Fruit fly (Drosophila melanogaster) whole organism, wandering third instar larva: Measurements from ENCODE around the gene sinah.

Source experiments
- Dfd ChIP-seq: fragments of >200 bp; optimal IDR thresholded peaks from 2 replicates; lab custom pipeline; 2017; ENCODE audit warnings: missing biosample characterization, missing genetic modification characterization
- GATAd ChIP-seq: sonication (Bioruptor generic); optimal IDR thresholded peaks from 2 replicates; lab custom pipeline; 2016; ENCODE audit warnings: missing biosample characterization, missing genetic modification characterization
- Hr78 ChIP-seq: fragments of >200 bp; optimal IDR thresholded peaks from 2 replicates; lab custom pipeline; 2017; ENCODE audit warnings: missing biosample characterization, missing genetic modification characterization
- Jra ChIP-seq: sonication (Bioruptor generic); optimal IDR thresholded peaks from 2 replicates; lab custom pipeline; 2016; ENCODE audit warnings: missing biosample characterization, missing genetic modification characterization
- Myc ChIP-seq: fragments of >200 bp; optimal IDR thresholded peaks from 2 replicates; lab custom pipeline; 2017
- Sp1 ChIP-seq: fragments of 200-800 bp; sonication (Bioruptor generic); optimal IDR thresholded peaks from 3 replicates; lab custom pipeline; 2019; ENCODE audit warnings: missing biosample characterization, mild to moderate bottlenecking, missing genetic modification characterization, moderate library complexity
- br ChIP-seq: fragments of 200-800 bp; sonication (Bioruptor generic); optimal IDR thresholded peaks from 2 replicates; lab custom pipeline; 2016; ENCODE audit warnings: missing biosample characterization, missing genetic modification characterization
- dsf ChIP-seq: sonication (Bioruptor generic); optimal IDR thresholded peaks from 2 replicates; lab custom pipeline; 2016; ENCODE audit warnings: missing biosample characterization, missing genetic modification characterization, borderline replicate concordance
- h ChIP-seq: fragments of 200-800 bp; sonication (Bioruptor generic); optimal IDR thresholded peaks from 3 replicates; lab custom pipeline; 2016; ENCODE audit warnings: missing biosample characterization, mild to moderate bottlenecking, missing genetic modification characterization
- pan ChIP-seq: fragments of >200 bp; optimal IDR thresholded peaks from 2 replicates; lab custom pipeline; 2017
- tai ChIP-seq: sonication (Bioruptor generic); optimal IDR thresholded peaks from 2 replicates; lab custom pipeline; 2016; ENCODE audit warnings: missing biosample characterization, missing genetic modification characterization
- usp ChIP-seq: fragments of >200 bp; optimal IDR thresholded peaks from 2 replicates; lab custom pipeline; 2017; ENCODE audit warnings: missing biosample characterization, missing genetic modification characterization
- woc ChIP-seq: sonication (Bioruptor generic); optimal IDR thresholded peaks from 2 replicates; lab custom pipeline; 2016; ENCODE audit warnings: missing biosample characterization, mild to moderate bottlenecking, missing genetic modification characterization

DNA sequence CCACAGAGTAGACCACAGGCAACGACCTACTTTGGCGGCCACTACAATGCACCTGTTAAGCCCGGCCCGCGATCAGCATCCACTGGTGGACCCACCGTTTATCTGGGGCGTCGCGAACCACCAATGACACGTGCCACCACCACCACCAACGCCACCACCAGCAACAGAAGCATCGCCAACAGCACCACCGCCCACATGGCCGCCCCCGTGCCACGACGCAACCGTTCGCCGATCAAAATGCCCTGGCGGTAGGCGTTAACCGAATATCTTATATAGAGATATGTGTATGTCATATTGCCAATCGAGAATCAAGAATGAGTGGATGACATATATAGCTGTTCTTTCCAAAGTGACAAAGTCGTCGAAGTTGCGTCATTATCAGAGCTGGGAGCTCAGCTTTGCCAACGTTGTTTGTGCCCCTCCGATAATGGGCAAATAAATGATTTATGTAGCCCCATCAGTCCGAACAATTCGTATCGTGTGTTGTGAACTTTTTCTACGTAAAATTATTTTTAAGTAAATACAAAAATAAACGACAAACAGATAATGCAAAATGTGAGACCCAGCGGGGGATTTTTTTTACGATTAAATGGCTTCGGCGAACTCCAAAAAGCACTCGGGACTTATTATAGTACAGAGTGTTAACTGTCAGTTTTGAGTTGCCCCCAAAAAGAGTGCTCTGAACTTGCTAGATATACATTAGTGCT is 20.1 kb downstream of the sinah start:
- TF ChIP-seq Jra (GFP tag; lab: Kevin White, UChicago) (no peak), tai (GFP tag; lab: Kevin White, UChicago) (no peak), br (no peak), Sp1 (GFP tag; lab: Kevin White, UChicago) (no peak), GATAd (GFP tag; lab: Kevin White, UChicago) (no peak), Hr78 (GFP tag; lab: Kevin White, UChicago) (no peak), usp (GFP tag; lab: Kevin White, UChicago) (no peak), dsf (GFP tag; lab: Kevin White, UChicago) (no peak), h (no peak), pan (lab: Kevin White, UChicago) (no peak), woc (GFP tag; lab: Kevin White, UChicago) (no peak), Myc (lab: Kevin White, UChicago) (no peak), Dfd (GFP tag; lab: Kevin White, UChicago) (no peak)
